Worm (Caenorhabditis elegans): ENCODE measurements around the gene C52E2.2.

DNA sequence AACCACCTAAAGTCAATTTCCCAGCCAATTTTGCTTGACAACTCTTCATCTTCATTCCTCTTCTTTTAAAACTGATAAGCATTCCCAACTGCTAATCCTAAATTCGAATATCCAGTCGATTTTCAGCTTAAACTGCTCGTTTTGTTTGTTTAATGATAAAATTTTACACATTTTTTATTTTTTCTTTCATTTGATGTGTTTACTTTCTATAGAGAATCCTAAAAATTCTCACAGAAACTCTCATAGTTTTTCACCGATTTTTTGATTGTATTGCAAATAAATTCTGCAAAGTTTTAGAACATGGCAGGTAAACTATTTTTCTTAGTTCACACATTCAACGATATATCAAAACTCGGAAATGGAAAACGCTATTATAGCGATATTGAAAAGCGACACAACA is 43.2 kb downstream of the C52E2.2 start, which contains the start of gene math-25:
- no peak for TF ChIP-seq mep-1 (tag; optimal IDR thresholded peaks at IDR 0.05)
- TF ChIP-seq unc-39 (tag; optimal IDR thresholded peaks at IDR 0.05) = no peak
- no peak for TF ChIP-seq ceh-39 (tag; optimal IDR thresholded peaks at IDR 0.05)
- TF ChIP-seq elt-3 (tag; optimal IDR thresholded peaks at IDR 0.05) = no peak
- TF ChIP-seq elt-1 (tag; optimal IDR thresholded peaks at IDR 0.05; ENCODE audit: borderline replicate concordance, insufficient read depth) = no peak
- no peak for TF ChIP-seq nhr-237 (tag; optimal IDR thresholded peaks at IDR 0.05)
- no peak for TF ChIP-seq sem-2 (GFP tag; optimal IDR thresholded peaks at IDR 0.05)
- TF ChIP-seq nhr-28 (tag; optimal IDR thresholded peaks at IDR 0.05) = no peak
- no peak for TF ChIP-seq snpc-4 (tag; optimal IDR thresholded peaks at IDR 0.05)

Measured in whole organism, mixed stage, embryonic.